Fruit fly (Drosophila melanogaster) ovary, adult (tissue): ENCODE data around the gene CG7484.

ENCODE experiments used
- CG17801 ChIP-seq: fragments of 200-800 bp; optimal IDR thresholded peaks from 2 replicates; lab custom pipeline; 2019; ENCODE audit warnings: missing biosample characterization, mild to moderate bottlenecking, missing genetic modification characterization, moderate library complexity; ENCODE audit not compliant: partially characterized antibody

The CG7484 gene

DNA sequence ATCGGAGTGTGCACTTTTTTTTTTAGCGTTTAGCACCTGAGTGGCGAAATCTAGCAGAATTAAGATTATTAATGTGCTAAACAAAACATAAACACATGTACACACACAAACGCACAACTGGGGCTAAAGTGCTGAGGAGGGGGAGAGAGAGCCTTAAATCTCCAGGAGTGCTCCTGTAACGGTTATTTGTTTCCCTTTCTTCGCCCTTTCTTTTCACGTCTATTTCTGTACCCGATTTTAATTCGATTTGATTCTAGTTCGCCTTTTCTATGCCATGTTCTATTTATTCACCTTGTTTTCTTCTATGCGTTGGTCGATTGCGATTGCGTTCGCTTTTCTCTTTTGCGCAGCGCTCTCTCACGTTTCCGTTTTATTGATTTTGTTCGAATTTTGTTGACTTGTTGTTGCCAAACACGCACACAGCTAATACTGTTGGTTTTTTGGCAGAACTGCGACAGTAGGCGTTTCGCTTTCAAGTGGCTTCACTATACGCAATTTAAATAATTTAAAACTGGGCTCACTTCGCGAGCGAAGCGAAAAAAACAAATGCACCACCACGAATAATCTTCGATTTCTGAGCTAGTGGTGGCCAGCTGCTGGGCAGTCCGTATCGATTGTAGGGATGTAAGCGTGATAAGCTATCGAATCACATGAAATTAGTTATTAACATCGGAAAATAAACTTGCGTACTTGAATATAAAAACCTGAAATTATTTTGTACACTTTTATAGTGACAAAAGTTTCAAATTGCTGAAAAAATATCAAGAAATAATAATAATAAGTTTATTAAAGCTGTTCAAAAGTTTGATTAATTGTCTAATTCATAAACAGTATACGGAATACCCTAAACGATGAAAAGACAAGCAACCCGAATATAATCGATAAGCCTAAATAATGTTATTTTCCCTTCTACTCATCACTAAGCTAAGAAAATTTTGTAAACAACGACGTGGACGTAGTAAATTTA is at the start of gene CG7484, which contains the start of the genes Krn and Ndfip:
CG7484 (plus strand) TSS at position 917 of the 967 bp plus-strand sequence.
Krn (minus strand) TSS at position 580 of the 967 bp plus-strand sequence.
Ndfip (minus strand) TSS at position 580 of the 967 bp plus-strand sequence.
- peak; percentile 93 for TF ChIP-seq CG17801 (GFP tag; lab: Kevin White, UChicago)

DNA sequence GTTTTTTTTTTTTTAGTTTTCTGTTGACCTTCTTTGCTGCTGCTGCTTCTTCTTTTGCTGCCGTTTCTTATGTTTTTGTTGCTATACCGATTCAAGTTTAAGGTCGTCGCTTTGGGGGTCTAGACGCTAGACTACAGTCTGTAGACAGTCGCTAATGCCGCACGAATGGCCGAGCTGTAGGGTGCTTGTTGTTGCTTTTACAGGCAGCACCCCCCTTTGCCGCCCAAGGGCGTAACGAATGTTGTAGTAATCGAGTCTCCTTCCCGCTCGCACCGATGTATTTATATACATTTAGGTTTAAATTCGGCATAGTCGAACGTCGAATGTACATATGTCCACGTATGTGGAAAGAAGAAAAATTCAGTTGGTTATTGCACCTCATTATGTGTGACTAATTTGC is 49.5 kb upstream of the CG7484 start:
- TF ChIP-seq CG17801 (GFP tag; lab: Kevin White, UChicago): no peak

DNA sequence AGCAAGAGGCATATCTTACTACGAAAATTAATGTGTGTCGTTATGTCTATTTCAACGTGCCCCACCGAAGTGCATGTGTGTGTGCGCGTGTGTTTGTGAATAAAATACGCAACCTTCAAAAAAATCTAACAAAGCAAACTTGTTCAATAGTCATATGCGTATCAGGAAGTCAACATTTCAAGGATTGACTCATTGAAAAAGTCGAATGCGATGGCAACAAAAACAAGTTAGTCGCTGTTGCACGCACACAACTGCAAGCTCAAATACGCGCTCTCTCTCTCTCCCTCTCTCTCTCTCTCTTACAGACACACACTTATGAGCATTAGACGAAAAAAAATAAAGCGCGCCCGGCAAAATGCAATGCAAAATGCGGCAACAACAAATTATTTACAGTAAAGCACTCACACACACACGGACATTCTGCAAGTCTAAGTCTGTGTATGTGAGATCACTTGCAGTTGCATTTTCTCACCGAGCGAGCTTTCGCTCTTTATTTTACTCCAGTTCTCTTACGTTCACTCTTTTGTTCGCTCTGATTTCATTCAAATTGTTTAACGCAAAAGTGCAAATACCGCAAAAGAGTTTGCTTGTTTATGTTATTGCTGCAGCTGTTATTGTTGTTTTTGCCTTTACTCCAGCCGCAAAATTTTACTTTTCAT is 47.7 kb upstream of the CG7484 start:
- TF ChIP-seq CG17801 (GFP tag; lab: Kevin White, UChicago): no peak

DNA sequence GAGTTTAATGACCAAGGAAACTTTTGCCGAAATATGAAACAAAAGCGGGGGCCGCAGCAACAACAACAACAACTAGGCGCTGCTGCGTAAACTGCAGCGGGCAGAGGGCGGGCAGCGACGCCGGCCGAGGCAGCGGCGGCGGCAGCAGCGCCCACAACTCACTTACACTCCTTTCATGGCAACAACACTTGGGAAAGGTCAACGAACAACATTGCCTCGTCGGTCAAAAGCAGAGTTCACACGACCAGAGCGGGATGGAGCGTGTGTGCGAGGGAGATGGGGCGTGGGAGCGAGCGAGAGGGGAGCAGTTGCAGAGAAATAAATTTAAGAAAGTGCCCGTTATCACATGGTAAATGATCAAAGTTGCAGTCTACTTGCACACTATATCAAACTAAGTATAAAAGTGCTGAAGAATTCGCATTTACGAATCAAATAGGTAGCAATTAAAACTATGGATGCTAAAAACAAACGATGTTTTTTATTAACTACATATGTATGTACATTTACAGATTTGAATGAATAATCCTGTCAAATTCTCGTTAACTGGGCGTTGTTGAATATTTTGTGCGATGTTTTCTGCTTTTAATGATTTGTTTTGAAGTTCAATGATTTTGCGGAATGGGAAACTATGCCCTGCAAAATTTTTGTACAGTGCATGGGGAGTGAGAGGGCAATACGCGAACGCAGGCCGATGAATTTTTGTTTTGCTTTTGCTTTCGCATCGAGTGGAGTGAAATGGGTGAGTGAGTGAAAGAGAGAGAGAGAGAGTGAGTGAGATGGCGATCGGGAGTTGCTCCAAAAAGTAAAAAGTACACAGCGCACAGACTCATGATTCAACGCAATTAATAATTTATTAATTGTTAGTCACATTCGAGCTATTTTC is 46.0 kb upstream of the CG7484 start:
- no peak for TF ChIP-seq CG17801 (GFP tag; lab: Kevin White, UChicago)

DNA sequence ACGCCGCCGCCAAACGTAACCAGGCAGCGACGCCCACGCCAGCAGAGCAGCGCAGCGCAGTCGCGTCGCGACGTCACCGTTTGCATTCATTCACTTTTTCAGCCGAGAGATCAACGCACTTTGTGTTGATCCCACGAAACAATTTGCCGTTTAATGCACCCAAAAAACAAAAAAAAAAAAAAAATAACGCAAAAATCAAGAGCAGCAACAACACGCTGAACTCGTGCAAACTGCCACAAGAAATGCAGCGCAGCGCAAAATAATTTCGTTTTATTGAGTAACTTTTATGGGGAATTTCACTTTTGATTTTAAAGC is 45.4 kb upstream of the CG7484 start:
- no peak for TF ChIP-seq CG17801 (GFP tag; lab: Kevin White, UChicago)

DNA sequence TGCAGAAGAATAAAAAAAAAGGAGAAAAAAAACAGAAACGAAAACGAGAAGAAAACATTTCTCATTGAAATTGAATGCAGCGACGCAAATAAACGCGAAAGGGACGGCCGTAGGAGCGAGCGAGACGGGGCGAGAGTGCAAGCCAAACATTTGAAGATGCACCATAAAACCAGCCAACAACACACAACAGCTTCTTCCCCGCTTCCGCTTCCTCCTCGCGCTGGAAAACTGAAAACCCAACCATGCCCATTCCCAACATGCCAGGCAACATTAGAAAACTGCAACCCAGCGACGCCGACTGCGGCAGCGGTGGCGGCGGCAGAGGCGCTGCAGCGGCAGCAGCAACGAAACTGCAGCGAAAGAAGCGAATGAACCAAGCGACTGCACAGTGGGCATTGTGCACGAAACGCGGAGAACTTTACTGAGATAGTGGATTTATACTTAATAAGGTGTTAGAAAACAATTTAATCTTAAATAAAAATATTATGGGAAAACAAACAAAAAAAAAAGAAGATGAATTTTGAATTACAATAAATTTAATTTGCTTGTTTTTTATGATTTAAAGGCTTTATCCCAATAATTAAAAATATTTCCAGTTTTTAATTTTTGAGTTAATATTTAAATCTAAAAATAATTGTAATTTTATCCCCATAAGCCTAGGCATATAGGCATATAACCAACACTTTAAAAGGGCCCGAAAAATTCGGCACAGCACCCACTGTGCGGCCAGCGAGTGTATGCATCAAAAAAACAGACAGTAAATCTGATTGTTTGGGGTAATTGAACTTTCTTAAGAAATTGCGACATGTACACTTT is 43.3 kb upstream of the CG7484 start:
- TF ChIP-seq CG17801 (GFP tag; lab: Kevin White, UChicago): peak; percentile 31

DNA sequence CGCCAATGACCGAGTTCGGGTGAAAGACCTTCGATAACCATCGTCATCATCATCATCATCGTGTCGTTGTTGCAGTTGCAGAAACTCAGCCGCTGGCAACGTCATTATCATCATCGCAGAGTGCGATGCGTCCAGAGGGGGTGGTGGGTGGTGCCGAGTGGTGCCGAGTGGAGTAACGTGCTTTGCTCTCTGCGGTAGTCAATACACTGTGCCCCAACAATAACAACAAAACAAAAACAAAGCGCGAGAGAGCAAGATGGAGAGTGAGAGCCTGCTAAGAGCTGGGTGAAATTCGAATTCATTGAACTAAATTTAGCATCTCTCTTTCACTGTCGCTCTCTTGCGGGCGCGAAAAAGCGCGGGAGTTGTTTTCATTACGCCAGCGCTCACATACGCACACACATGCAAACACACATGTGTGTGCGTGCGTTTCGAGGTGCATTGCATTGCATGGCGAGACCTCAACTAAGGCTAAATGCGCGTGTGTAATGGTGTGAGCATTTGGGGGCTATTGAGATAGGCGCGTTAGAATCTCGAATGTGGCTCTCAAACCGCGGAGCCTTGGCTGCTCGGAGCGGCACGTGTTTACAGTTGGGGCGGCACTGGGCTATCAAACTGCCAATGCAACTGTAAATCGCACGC is 42.4 kb upstream of the CG7484 start:
- peak; percentile 14 for TF ChIP-seq CG17801 (GFP tag; lab: Kevin White, UChicago)

DNA sequence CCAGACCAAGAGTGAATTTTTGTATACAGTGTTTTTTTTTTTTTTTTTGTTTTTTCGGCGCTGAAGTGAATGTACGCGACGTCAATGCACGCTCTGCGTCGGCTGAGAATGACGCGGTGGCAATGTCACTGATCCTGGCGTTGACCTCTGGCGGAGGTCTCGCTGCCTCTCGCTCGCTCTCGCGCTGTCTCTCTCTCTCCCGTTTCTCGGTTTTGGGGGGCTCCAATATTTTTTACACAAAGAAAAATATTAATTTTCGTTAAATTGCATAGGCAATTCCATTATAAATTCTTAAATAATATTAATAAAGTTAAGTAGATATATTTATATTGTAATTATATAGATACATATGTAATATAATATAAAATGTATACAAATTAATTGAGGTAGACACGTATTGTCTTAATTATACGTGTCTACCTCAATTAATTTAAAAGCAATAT is 41.1 kb upstream of the CG7484 start:
- no peak for TF ChIP-seq CG17801 (GFP tag; lab: Kevin White, UChicago)

DNA sequence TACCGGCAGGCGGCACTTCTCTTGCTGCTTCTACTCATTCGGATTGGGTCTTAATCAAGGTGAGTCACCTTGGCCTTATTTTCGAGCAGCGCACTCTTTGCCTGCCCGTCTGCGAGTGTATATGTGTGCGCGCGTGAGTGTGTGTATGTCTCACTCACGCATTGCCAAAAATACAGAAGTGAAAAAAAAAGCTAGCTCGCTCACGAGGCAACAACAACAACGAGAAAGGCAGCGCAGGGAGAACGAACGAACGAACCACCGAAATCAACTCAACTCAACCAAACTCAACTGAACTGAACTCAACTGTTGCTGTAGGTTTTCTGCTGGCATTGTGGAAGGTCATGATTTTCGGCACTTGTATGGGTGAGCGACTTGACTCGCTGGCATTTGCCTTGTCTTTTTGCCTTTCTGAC is 40.4 kb upstream of the CG7484 start:
- no peak for TF ChIP-seq CG17801 (GFP tag; lab: Kevin White, UChicago)

DNA sequence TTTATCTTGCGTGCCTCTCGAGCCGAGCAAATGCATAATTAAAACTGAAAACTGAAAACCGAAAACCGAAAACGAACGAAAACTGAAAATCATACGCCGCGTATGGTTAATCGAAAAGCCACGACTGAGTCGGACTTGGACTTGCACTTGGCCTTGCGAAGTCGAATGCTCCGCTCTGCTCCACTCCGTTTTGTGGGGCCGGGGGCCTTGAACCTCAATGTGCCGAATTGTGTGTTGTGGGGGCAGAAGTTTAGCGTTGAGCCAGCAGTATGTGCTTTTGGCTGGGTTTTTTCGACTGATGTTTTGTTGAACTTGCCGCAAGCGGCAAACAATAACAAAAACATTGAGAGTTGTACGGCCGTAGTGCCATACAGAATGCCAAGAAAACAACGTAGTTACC is 39.1 kb upstream of the CG7484 start:
- no peak for TF ChIP-seq CG17801 (GFP tag; lab: Kevin White, UChicago)

DNA sequence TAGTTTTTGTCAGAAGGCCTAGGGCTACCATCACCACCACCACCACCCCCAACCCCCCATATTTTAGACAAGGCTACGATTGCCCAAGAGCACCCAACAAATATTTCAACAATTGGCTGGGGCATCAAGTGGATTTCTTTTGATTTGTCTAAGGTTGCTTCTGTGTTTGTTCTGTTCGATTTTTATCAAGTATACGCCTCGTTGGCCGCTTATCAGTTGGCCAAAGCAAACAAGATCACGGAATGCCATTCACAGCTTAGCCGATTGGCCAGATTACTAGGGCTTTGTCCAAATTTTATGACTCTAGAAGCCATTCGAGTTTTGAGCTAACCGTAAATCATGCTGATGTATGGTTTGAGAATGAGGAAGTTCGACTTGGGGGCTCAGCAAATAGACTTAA is 38.6 kb upstream of the CG7484 start:
- no peak for TF ChIP-seq CG17801 (GFP tag; lab: Kevin White, UChicago)

DNA sequence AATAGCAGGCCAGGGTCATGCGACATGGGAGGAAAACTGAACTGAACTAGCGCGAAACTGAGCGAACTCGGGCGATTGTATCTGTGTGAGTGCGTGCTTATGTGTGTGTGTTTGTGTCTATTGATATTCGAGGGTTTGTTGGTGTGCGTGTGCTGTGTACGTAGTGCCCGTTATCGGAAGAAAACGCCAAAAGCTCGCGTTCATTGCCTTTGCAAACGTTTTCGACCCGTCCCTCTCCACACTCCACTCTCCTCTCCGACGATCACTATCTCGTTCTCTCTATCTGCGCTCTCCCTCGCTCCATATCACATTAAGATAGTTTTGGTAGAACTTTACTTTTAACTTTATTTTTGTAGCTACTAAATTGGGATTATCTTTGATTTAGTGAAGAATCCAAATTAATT is 37.5 kb upstream of the CG7484 start:
- TF ChIP-seq CG17801 (GFP tag; lab: Kevin White, UChicago): no peak

DNA sequence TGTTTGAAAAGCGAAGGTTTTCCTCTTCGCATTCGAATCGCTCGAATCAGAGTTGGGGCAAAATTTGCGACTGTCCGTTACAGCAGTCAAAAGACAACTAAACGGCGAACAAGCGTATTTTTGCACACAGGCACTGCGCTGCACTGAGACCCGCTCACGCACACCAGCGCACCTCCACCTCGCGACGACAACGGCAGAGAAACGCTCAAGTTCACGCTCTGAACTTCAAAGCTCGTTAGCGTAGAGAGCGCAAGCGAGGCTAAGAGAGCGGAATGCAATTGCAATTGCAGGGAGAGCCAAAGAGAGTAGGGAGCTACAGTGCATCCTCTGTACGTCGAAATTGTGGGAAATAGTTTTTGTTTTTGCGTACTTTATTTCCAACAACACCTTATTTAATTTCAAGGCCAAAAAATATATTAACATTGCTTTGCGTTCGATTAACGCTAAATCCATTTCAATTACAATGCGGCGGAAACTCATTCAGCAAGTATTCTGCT is 35.2 kb upstream of the CG7484 start, which contains the start of gene Eip74EF:
Eip74EF (minus strand) TSS at position 117 of the 497 bp plus-strand sequence.
- TF ChIP-seq CG17801 (GFP tag; lab: Kevin White, UChicago): peak; percentile 76
